Fruit fly (Drosophila melanogaster) whole organism, pupa: ENCODE measurements around the gene SecCl.

Experiments
- CG10348 ChIP-seq: fragments of 200-800 bp; sonication (Bioruptor generic); IDR thresholded peaks from 2 replicates; pipeline ENCODE4 v1.3.6; 2022; ENCODE audit warnings: missing biosample characterization, missing genetic modification characterization
- CG12605 ChIP-seq: fragments of 200-800 bp; sonication (Bioruptor generic); IDR thresholded peaks from 2 replicates; pipeline ENCODE4 v1.3.6; 2022; ENCODE audit warnings: missing biosample characterization, missing genetic modification characterization
- CG13204 ChIP-seq: fragments of 200-800 bp; sonication (Bioruptor generic); optimal IDR thresholded peaks from 2 replicates; lab custom pipeline; 2018; ENCODE audit warnings: missing biosample characterization, mild to moderate bottlenecking, missing genetic modification characterization, moderate library complexity
- CG14655 ChIP-seq: fragments of 200-800 bp; sonication (Bioruptor generic); optimal IDR thresholded peaks from 3 replicates; lab custom pipeline; 2017; ENCODE audit warnings: mild to moderate bottlenecking, missing biosample characterization, missing genetic modification reagents, missing genetic modification characterization
- CG15710 ChIP-seq: fragments of 200-800 bp; sonication (Bioruptor generic); optimal IDR thresholded peaks from 2 replicates; lab custom pipeline; 2018; ENCODE audit warnings: missing biosample characterization, mild to moderate bottlenecking, missing genetic modification characterization, moderate library complexity
- CG17806 ChIP-seq: fragments of 200-800 bp; sonication (Bioruptor generic); optimal IDR thresholded peaks from 2 replicates; lab custom pipeline; 2018; ENCODE audit warnings: missing biosample characterization, mild to moderate bottlenecking, missing genetic modification characterization, moderate library complexity
- CG32121 ChIP-seq: fragments of 200-800 bp; sonication (Bioruptor generic); IDR thresholded peaks from 2 replicates; pipeline ENCODE4 v1.3.6; 2022; ENCODE audit warnings: missing biosample characterization, missing genetic modification characterization
- CG34367 ChIP-seq: fragments of 200-800 bp; sonication (Bioruptor generic); optimal IDR thresholded peaks from 2 replicates; lab custom pipeline; 2018; ENCODE audit warnings: missing biosample characterization, mild to moderate bottlenecking, missing genetic modification characterization
- CG4496 ChIP-seq: fragments of 200-800 bp; sonication (Bioruptor generic); IDR thresholded peaks from 3 replicates; pipeline ENCODE4 v1.3.6; 2022; ENCODE audit warnings: missing biosample characterization, missing genetic modification characterization
- CG8159 ChIP-seq: fragments of 200-800 bp; sonication (Bioruptor generic); optimal IDR thresholded peaks from 3 replicates; lab custom pipeline; 2018; ENCODE audit warnings: missing biosample characterization, mild to moderate bottlenecking, missing genetic modification characterization, moderate library complexity
- CG8301 ChIP-seq: fragments of 200-800 bp; sonication (Bioruptor generic); optimal IDR thresholded peaks from 2 replicates; lab custom pipeline; 2018; ENCODE audit warnings: missing biosample characterization, mild to moderate bottlenecking, missing genetic modification characterization
- CG9948 ChIP-seq: fragments of 200-800 bp; sonication (Bioruptor generic); optimal IDR thresholded peaks from 2 replicates; lab custom pipeline; 2018; ENCODE audit warnings: missing biosample characterization, mild to moderate bottlenecking, missing genetic modification characterization, moderate library complexity
- D1 ChIP-seq: fragments of 200-800 bp; sonication (Bioruptor generic); optimal IDR thresholded peaks from 2 replicates; lab custom pipeline; 2018; ENCODE audit warnings: missing biosample characterization, mild to moderate bottlenecking, missing genetic modification characterization, moderate library complexity
- EcR ChIP-seq: fragments of 200-800 bp; sonication (Bioruptor generic); optimal IDR thresholded peaks from 3 replicates; lab custom pipeline; 2019; ENCODE audit warnings: missing biosample characterization, missing genetic modification characterization, mild to moderate bottlenecking, moderate library complexity, missing genetic modification reagents
- Ets98B ChIP-seq: fragments of 200-800 bp; sonication (Bioruptor generic); IDR thresholded peaks from 2 replicates; pipeline ENCODE4 v1.3.6; 2022; ENCODE audit warnings: missing biosample characterization, missing genetic modification characterization
- Pif1A ChIP-seq: fragments of 200-800 bp; sonication (Bioruptor generic); optimal IDR thresholded peaks from 3 replicates; lab custom pipeline; 2016; ENCODE audit warnings: missing biosample characterization, missing genetic modification characterization
- Pif1B ChIP-seq: fragments of 200-800 bp; sonication (Bioruptor generic); optimal IDR thresholded peaks from 3 replicates; lab custom pipeline; 2016; ENCODE audit warnings: missing biosample characterization, missing genetic modification characterization
- Snoo ChIP-seq: fragments of 200-800 bp; sonication (Bioruptor generic); optimal IDR thresholded peaks from 3 replicates; lab custom pipeline; 2017; ENCODE audit warnings: missing biosample characterization, mild to moderate bottlenecking, missing genetic modification characterization, inconsistent platforms
- fd96Ca ChIP-seq: fragments of 200-800 bp; sonication (Bioruptor generic); IDR thresholded peaks from 3 replicates; pipeline ENCODE4 v1.3.6; 2022; ENCODE audit warnings: missing biosample characterization, missing genetic modification characterization
- gl ChIP-seq: fragments of 200-800 bp; sonication (Bioruptor generic); optimal IDR thresholded peaks from 2 replicates; lab custom pipeline; 2018; ENCODE audit warnings: missing biosample characterization, mild to moderate bottlenecking, missing genetic modification characterization
- rn ChIP-seq: fragments of 200-800 bp; sonication (Bioruptor generic); IDR thresholded peaks from 2 replicates; pipeline ENCODE4 v1.3.6; 2022; ENCODE audit warnings: missing biosample characterization, missing genetic modification characterization

The SecCl gene

DNA sequence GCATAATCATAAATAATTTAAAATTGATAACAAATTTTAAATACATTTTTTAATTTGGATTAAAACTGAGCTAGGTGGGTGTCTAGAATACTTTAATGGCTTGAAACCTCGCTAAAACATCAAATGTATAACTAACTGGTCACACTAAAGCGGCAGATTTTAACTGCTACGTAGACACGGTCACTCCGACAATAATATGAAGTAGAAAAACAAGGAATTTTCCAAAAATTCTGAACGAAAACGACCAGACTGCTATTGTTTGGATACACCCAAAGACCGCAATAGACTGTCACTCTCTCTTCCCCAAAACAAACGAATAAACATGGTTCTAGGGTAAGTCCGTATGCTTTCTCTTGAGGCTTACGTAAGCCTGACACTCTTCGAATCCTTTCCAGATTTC is 4.1 kb upstream of the SecCl start, which contains the start of gene QIL1:
QIL1 (plus strand) TSS at position 142 of the 400 bp plus-strand sequence.
- TF ChIP-seq CG10348 (GFP tag; lab: Robert Waterston, UW) (no peak), D1 (tag; lab: Kevin White, UChicago) (peak; percentile 93), CG34367 (tag; lab: Kevin White, UChicago) (no peak), Ets98B (GFP tag; lab: Robert Waterston, UW) (no peak)
- TF ChIP-seq, all 21 proteins: peak for 1

- TF ChIP-seq CG32121, result no peak
- no peak for TF ChIP-seq CG8301 (tag; lab: Kevin White, UChicago)
- no peak for TF ChIP-seq Snoo (tag; lab: Kevin White, UChicago)
- TF ChIP-seq Pif1B (GFP tag; lab: Kevin White, UChicago), result no peak
- TF ChIP-seq EcR (GFP tag; lab: Kevin White, UChicago), result no peak
- TF ChIP-seq CG10348 (GFP tag; lab: Robert Waterston, UW), result no peak
- TF ChIP-seq CG13204 (GFP tag; lab: Kevin White, UChicago), result no peak
- TF ChIP-seq Ets98B (GFP tag; lab: Robert Waterston, UW), result no peak
- no peak for TF ChIP-seq CG14655
- TF ChIP-seq CG4496 (GFP tag; lab: Robert Waterston, UW), result no peak
- TF ChIP-seq CG9948, result no peak
- TF ChIP-seq D1 (tag; lab: Kevin White, UChicago), result no peak
- TF ChIP-seq CG12605 (GFP tag; lab: Robert Waterston, UW), result no peak
- TF ChIP-seq CG8159 (tag; lab: Kevin White, UChicago), result no peak
- no peak for TF ChIP-seq rn (GFP tag; lab: Robert Waterston, UW)
- TF ChIP-seq CG15710 (tag; lab: Kevin White, UChicago), result no peak
- TF ChIP-seq fd96Ca (GFP tag; lab: Robert Waterston, UW), result no peak
- TF ChIP-seq, all 21 proteins: peak for 0
Measured at dm6 chr3L:17473889-17474288, 4.0 kb downstream of the SecCl start.

dm6 chr3L:17474711-17475451 is 5.0 kb downstream of the SecCl start, which contains the start of the genes UQCR-Q and CG46525:
Gene UQCR-Q (plus strand): TSS chr3L:17474761.
Gene CG46525 (plus strand): TSS chr3L:17475220.
- TF ChIP-seq CG34367 (tag; lab: Kevin White, UChicago) (no peak), EcR (GFP tag; lab: Kevin White, UChicago) (no peak), CG9948 (no peak), D1 (tag; lab: Kevin White, UChicago) (peak; percentile 35), Snoo (tag; lab: Kevin White, UChicago) (no peak), fd96Ca (GFP tag; lab: Robert Waterston, UW) (no peak), CG17806 (tag; lab: Kevin White, UChicago) (no peak)

DNA sequence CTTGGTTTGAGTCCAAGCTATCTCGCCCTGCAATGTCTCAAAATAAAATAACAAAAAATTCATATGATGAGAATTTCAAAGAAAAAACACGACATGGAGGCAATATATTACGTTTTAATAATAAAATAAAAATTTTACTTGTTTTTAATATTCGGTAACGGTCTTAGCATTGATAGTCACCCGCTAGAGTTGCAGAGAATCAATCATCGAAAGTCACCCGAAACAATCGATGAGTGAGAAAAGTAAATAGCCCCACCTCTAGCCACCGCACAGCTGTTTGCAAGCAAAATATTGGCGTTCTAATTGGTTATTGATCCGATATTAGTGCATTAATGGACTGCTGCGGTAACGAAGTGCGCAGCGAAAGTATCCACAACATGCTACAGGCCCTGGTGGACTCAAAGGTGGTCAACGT is 6.1 kb downstream of the SecCl start, which contains the start of gene CG34250:
CG34250 (plus strand) TSS at position 244 of the 415 bp plus-strand sequence.
- peak; percentile 82 for TF ChIP-seq D1 (tag; lab: Kevin White, UChicago)
- TF ChIP-seq Pif1A (GFP tag; lab: Kevin White, UChicago), result no peak

dm6 chr3L:17476496-17476895 is 6.6 kb downstream of the SecCl start:
- TF ChIP-seq CG8301 (tag; lab: Kevin White, UChicago) (no peak), Ets98B (GFP tag; lab: Robert Waterston, UW) (no peak), fd96Ca (GFP tag; lab: Robert Waterston, UW) (no peak), CG32121 (no peak), CG8159 (tag; lab: Kevin White, UChicago) (no peak), D1 (tag; lab: Kevin White, UChicago) (no peak), CG15710 (tag; lab: Kevin White, UChicago) (no peak), CG17806 (tag; lab: Kevin White, UChicago) (no peak), Snoo (tag; lab: Kevin White, UChicago) (no peak), CG13204 (GFP tag; lab: Kevin White, UChicago) (no peak)

DNA sequence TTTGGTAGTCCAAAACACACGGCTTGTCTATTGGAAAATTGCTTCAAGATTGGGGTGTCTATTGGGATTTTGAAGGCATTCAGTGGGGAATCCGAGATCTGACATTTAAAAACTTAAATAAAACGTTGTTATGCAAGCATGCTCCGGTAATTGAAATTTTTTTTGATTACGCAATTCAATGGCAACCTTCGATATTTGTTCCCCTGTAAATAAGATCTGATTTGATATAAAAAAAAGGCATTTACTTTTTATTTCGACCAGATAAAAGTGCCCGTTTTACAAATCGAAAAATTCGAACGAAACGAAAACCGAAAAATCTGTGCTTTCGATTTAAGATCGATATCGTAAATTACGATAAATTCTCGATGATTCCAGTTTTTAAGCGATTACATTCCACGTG is 8.9 kb downstream of the SecCl start, which contains the start of the genes CG13733 and qjt:
CG13733 (minus strand) TSS at position 101 of the 400 bp plus-strand sequence.
qjt (plus strand) TSS at position 271 of the 400 bp plus-strand sequence.
- no peak for TF ChIP-seq CG9948
- TF ChIP-seq CG4496 (GFP tag; lab: Robert Waterston, UW), result no peak
- no peak for TF ChIP-seq CG8301 (tag; lab: Kevin White, UChicago)
- TF ChIP-seq rn (GFP tag; lab: Robert Waterston, UW), result no peak

DNA sequence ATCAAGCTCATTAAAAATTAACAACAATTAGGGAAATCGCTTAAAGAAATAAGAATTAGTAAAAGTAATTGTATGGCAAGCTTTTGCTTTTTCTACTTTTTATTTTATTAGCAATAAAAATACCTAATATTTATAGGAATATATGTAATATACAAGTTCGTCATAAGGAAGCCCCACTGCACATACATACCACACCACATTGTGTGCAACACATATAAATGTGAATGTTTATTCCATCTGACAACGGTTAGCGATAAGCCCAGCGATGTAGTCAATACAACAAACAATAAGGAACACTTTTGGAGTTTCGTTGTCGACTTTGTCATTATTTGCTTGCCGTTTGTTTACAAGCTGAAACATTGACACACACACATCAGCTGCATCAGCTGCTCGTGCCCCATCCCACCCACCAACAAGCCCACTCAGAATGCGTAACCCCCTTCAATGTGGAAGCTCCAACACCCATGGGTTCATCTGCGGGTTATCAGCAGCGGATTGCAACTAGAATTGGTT is 15.4 kb downstream of the SecCl start:
- TF ChIP-seq rn (GFP tag; lab: Robert Waterston, UW), result no peak
- peak; percentile 25 for TF ChIP-seq CG34367 (tag; lab: Kevin White, UChicago)
- peak; percentile 48 for TF ChIP-seq CG8301 (tag; lab: Kevin White, UChicago)
- TF ChIP-seq Snoo (tag; lab: Kevin White, UChicago), result peak; percentile 59
- no peak for TF ChIP-seq CG13204 (GFP tag; lab: Kevin White, UChicago)
- peak; percentile 26 for TF ChIP-seq CG15710 (tag; lab: Kevin White, UChicago)
- TF ChIP-seq Pif1A (GFP tag; lab: Kevin White, UChicago), result peak; percentile 46
- peak; percentile 38 for TF ChIP-seq CG32121
- peak; percentile 36 for TF ChIP-seq CG9948
- TF ChIP-seq CG8159 (tag; lab: Kevin White, UChicago), result peak; percentile 50
- TF ChIP-seq gl (tag; lab: Kevin White, UChicago), result peak; percentile 72
- TF ChIP-seq Pif1B (GFP tag; lab: Kevin White, UChicago), result peak; percentile 43
- peak; percentile 7 for TF ChIP-seq CG14655
- no peak; the same call in 2 of the 3 replicates for TF ChIP-seq fd96Ca (GFP tag; lab: Robert Waterston, UW)
- TF ChIP-seq EcR (GFP tag; lab: Kevin White, UChicago), result peak; percentile 50
- no peak for TF ChIP-seq CG12605 (GFP tag; lab: Robert Waterston, UW)
- no peak for TF ChIP-seq CG10348 (GFP tag; lab: Robert Waterston, UW)
- TF ChIP-seq CG17806 (tag; lab: Kevin White, UChicago), result peak; percentile 20
- 0 out of 3 replicates have a peak, but pooled peaks have one; percentile 11 for TF ChIP-seq CG4496 (GFP tag; lab: Robert Waterston, UW)
- no peak for TF ChIP-seq D1 (tag; lab: Kevin White, UChicago)
